Worm (Caenorhabditis elegans): Measurements from ENCODE around the gene Y75B8A.31.

DNA sequence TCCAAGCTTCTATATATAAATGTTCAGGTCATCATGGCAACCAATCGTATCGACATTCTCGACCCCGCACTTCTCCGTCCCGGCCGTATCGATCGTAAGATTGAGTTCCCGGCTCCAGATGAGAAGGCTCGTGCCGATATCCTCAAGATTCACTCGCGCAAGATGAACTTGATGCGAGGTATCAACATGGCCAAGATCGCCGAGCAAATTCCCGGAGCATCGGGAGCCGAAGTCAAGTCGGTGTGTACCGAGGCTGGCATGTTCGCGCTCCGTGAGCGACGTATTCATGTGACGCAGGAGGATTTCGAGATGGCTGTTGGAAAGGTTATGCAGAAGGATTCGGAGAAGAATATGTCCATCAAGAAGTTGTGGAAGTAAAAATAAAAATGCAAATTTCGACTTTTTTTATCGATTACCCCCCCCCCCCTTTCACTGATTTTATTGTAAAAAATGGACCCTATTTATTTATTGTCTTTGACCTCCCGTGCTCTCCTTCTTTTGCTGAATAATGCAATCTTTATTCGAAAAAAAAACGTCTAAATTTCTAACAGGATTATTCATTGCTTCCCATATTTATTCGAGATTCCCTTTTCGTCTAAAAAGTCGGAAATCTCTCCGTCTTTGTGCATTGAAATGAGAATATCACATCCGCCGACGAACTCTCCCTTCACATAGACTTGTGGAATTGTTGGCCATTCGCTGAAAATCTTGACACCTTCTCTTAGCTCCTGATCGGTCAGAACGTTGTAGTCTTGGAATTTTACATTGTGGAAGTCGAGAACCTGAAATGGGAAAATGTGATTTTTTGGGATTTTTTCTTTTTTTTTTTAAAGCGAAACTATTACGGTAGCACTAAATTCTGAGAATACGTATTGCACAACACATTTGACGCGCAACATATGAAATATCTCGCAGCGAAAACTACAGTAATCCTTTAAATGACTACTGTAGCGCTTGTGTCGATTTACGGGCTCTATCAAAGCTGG lies 20.9 kb downstream of the Y75B8A.31 start:
- no peak for TF ChIP-seq syd-9 (tag; optimal IDR thresholded peaks at IDR 0.05)
- TF ChIP-seq elt-2 (tag; optimal IDR thresholded peaks at IDR 0.05), result no peak
- TF ChIP-seq nhr-11 (tag; optimal IDR thresholded peaks at IDR 0.05), result no peak
- no peak for TF ChIP-seq ceh-14 (tag; optimal IDR thresholded peaks at IDR 0.05)
- no peak for TF ChIP-seq ref-2 (tag; optimal IDR thresholded peaks at IDR 0.05)
- no peak for TF ChIP-seq rnt-1 (tag; optimal IDR thresholded peaks at IDR 0.05)
- TF ChIP-seq F13H6.1 (tag; optimal IDR thresholded peaks at IDR 0.05), result no peak
- TF ChIP-seq zip-5 (tag; optimal IDR thresholded peaks at IDR 0.05), result no peak
- no peak for TF ChIP-seq ceh-31 (tag; optimal IDR thresholded peaks at IDR 0.05)
- no peak for TF ChIP-seq pat-9 (tag; optimal IDR thresholded peaks at IDR 0.05)
- TF ChIP-seq Y22D7AL.16 (tag; optimal IDR thresholded peaks at IDR 0.05), result no peak
- no peak for TF ChIP-seq dmd-4 (tag; optimal IDR thresholded peaks at IDR 0.05; ENCODE audit: borderline replicate concordance)
- TF ChIP-seq ama-1 (optimal IDR thresholded peaks at IDR 0.05), result no peak
